Fruit fly (Drosophila melanogaster) whole organism, prepupa: ENCODE data around the gene CG31550.

ENCODE experiments used
- CG10631 ChIP-seq: fragments of 200-800 bp; sonication (Bioruptor generic); optimal IDR thresholded peaks from 2 replicates; lab custom pipeline; 2016; ENCODE audit warnings: missing biosample characterization, missing genetic modification characterization
- CG15336 ChIP-seq: fragments of 200-800 bp; sonication (Bioruptor generic); IDR thresholded peaks from 2 replicates; pipeline ENCODE4 v1.3.6; 2022; ENCODE audit warnings: missing biosample characterization, missing genetic modification characterization
- CG3032 ChIP-seq: fragments of 200-800 bp; optimal IDR thresholded peaks from 2 replicates; lab custom pipeline; 2019; ENCODE audit warnings: missing biosample characterization, mild to moderate bottlenecking, missing genetic modification characterization, moderate library complexity
- CG6163 ChIP-seq: fragments of 200-800 bp; sonication (Bioruptor generic); IDR thresholded peaks from 3 replicates; pipeline ENCODE4 v1.3.6; 2022; ENCODE audit warnings: missing biosample characterization, missing genetic modification characterization
- CG6792 ChIP-seq: fragments of 200-800 bp; sonication (Bioruptor generic); optimal IDR thresholded peaks from 3 replicates; lab custom pipeline; 2016; ENCODE audit warnings: missing biosample characterization, missing genetic modification characterization
- CG6854 ChIP-seq: fragments of 200-800 bp; sonication (Bioruptor generic); optimal IDR thresholded peaks from 2 replicates; lab custom pipeline; 2017; ENCODE audit warnings: missing biosample characterization, mild to moderate bottlenecking, missing genetic modification characterization
- Lpt ChIP-seq: fragments of 200-800 bp; sonication (Bioruptor generic); optimal IDR thresholded peaks from 3 replicates; lab custom pipeline; 2016; ENCODE audit warnings: missing biosample characterization, missing genetic modification characterization
- OdsH ChIP-seq: fragments of 200-800 bp; sonication (Bioruptor generic); optimal IDR thresholded peaks from 3 replicates; lab custom pipeline; 2016; ENCODE audit warnings: missing biosample characterization, missing genetic modification characterization
- fd85E ChIP-seq: fragments of 200-800 bp; sonication (Bioruptor generic); optimal IDR thresholded peaks from 3 replicates; lab custom pipeline; 2016; ENCODE audit warnings: missing biosample characterization, missing genetic modification characterization
- spab ChIP-seq: fragments of 200-800 bp; sonication (Bioruptor generic); optimal IDR thresholded peaks from 2 replicates; lab custom pipeline; 2017; ENCODE audit warnings: missing biosample characterization, mild to moderate bottlenecking, missing genetic modification characterization, missing genetic modification reagents

- no peak for TF ChIP-seq CG6854
- TF ChIP-seq CG6163 (GFP tag; lab: Robert Waterston, UW), result no peak
- no peak for TF ChIP-seq fd85E (GFP tag; lab: Kevin White, UChicago)
- no peak for TF ChIP-seq Lpt (GFP tag; lab: Kevin White, UChicago)
- TF ChIP-seq CG3032 (tag; lab: Kevin White, UChicago), result no peak
- no peak for TF ChIP-seq OdsH (GFP tag; lab: Kevin White, UChicago)
- no peak for TF ChIP-seq CG15336 (GFP tag; lab: Robert Waterston, UW)
- TF ChIP-seq CG10631, result no peak
- TF ChIP-seq spab (GFP tag; lab: Kevin White, UChicago), result no peak
- no peak for TF ChIP-seq CG6792 (GFP tag; lab: Kevin White, UChicago)
Observed at dm6 chr3R:5467619-5468018, 17.7 kb upstream of the CG31550 start, which contains the start of gene POLDIP2.
